Worm (Caenorhabditis elegans): ENCODE measurements around the gene T24B8.4.

T24B8.4 gene

DNA sequence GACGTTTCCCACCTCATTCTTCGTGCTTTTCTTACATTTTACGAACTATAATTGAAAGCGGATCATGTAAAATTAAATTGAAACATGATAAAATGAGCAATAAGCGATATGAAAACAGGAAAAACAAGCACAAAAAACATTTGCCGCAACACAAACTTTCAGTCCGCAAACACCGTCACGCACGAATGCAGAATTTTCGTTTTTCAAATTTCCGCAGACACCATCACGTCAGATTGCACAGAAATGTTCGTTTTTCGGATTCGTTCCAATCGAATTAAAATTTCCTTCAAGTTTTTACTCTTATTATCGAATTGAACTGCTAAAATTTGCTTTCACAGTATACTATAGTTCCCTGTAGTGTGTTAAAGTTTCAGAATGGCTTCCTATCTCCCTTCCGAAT is 16.0 kb downstream of the T24B8.4 start, which contains the start of gene chmp-7:
Gene chmp-7, plus strand, starts transcription at position 369 of the 400 bp plus-strand sequence.
- TF ChIP-seq unc-3 (GFP tag; conservative IDR thresholded peaks at IDR 0.05) (no peak), unc-3 (tag; optimal IDR thresholded peaks at IDR 0.05) (peak; percentile 9), ceh-2 (tag; optimal IDR thresholded peaks at IDR 0.05) (peak; percentile 0), ets-4 (tag; optimal IDR thresholded peaks at IDR 0.05) (no peak), ref-2 (tag; optimal IDR thresholded peaks at IDR 0.05) (peak; percentile 68), pat-9 (tag; optimal IDR thresholded peaks at IDR 0.05) (peak; percentile 48), pax-1 (tag; optimal IDR thresholded peaks at IDR 0.05) (peak; percentile 53), ceh-31 (tag; optimal IDR thresholded peaks at IDR 0.05) (peak; percentile 60), pag-3 (tag; optimal IDR thresholded peaks at IDR 0.05; ENCODE audit: borderline replicate concordance) (no peak), ceh-14 (tag; optimal IDR thresholded peaks at IDR 0.05) (peak; percentile 54), tbx-2 (tag; optimal IDR thresholded peaks at IDR 0.05) (peak; percentile 8), ceh-18 (tag; optimal IDR thresholded peaks at IDR 0.05) (peak; percentile 55), dve-1 (tag; optimal IDR thresholded peaks at IDR 0.05) (peak; percentile 22), ceh-6 (GFP tag; optimal IDR thresholded peaks at IDR 0.05) (no peak), rnt-1 (tag; optimal IDR thresholded peaks at IDR 0.05) (peak; percentile 64), ceh-30 (tag; optimal IDR thresholded peaks at IDR 0.05) (peak; percentile 89), unc-42 (tag; optimal IDR thresholded peaks at IDR 0.05) (peak; percentile 93), madf-2 (tag; optimal IDR thresholded peaks at IDR 0.05) (peak; percentile 52), unc-55 (GFP tag; optimal IDR thresholded peaks at IDR 0.05) (peak; percentile 87), odd-2 (tag; optimal IDR thresholded peaks at IDR 0.05) (no peak), dmd-4 (tag; optimal IDR thresholded peaks at IDR 0.05; ENCODE audit: borderline replicate concordance) (no peak), C08G9.2 (tag; optimal IDR thresholded peaks at IDR 0.05) (peak; percentile 34), nfya-1 (tag; optimal IDR thresholded peaks at IDR 0.05) (peak; percentile 70), unc-86 (tag; optimal IDR thresholded peaks at IDR 0.05) (peak; percentile 42), mec-3 (tag; optimal IDR thresholded peaks at IDR 0.05; ENCODE audit: borderline replicate concordance) (no peak), hlh-8 (tag; optimal IDR thresholded peaks at IDR 0.05) (no peak), ceh-45 (GFP tag; IDR thresholded peaks at IDR 0.05) (peak; percentile 49; the same call in 1 of the 2 replicates), ceh-19 (GFP tag; optimal IDR thresholded peaks at IDR 0.05) (peak; percentile 9), F13H6.1 (tag; optimal IDR thresholded peaks at IDR 0.05) (peak; percentile 2), ztf-16 (tag; optimal IDR thresholded peaks at IDR 0.05) (peak; percentile 59)

DNA sequence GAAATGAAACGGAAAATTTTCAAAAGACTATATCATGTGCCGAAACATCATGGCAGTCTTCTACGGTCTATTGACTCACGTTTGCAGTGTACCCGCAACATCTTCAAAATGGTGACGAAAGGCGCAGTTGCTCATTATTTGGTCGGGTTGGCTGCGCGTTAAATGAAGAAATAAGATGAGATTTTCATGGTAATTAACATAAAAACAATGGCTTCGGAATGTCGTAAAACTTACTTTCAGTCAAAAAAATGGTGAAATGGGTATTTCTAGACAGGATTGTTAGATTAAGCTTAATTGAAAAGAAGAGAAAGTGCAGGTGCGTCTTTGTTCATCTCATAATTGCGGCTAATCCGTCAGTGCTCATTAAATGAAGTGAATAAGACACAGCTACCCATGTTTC is 17.1 kb downstream of the T24B8.4 start, which contains the start of gene T24B8.7:
Gene T24B8.7, minus strand, starts transcription at position 101 of the 400 bp plus-strand sequence.
- TF ChIP-seq ceh-6 (GFP tag; optimal IDR thresholded peaks at IDR 0.05) (no peak), pqm-1 (tag; optimal IDR thresholded peaks at IDR 0.05) (no peak), ceh-31 (tag; optimal IDR thresholded peaks at IDR 0.05) (no peak), ceh-19 (GFP tag; optimal IDR thresholded peaks at IDR 0.05) (no peak), pha-4 (tag; optimal IDR thresholded peaks at IDR 0.05) (no peak), pax-1 (tag; optimal IDR thresholded peaks at IDR 0.05) (no peak), nfya-1 (tag; optimal IDR thresholded peaks at IDR 0.05) (no peak), ceh-9 (tag; optimal IDR thresholded peaks at IDR 0.05) (no peak), sox-2 (GFP tag; IDR thresholded peaks at IDR 0.05) (no peak), fkh-6 (tag; optimal IDR thresholded peaks at IDR 0.05) (no peak), pha-2 (tag; optimal IDR thresholded peaks at IDR 0.05) (no peak), sdc-2 (tag; optimal IDR thresholded peaks at IDR 0.05) (no peak), madf-2 (tag; optimal IDR thresholded peaks at IDR 0.05) (no peak), che-1 (tag; optimal IDR thresholded peaks at IDR 0.05) (no peak), elt-2 (tag; optimal IDR thresholded peaks at IDR 0.05) (no peak), sox-4 (tag; optimal IDR thresholded peaks at IDR 0.05) (no peak), eyg-1 (tag; optimal IDR thresholded peaks at IDR 0.05) (no peak), unc-55 (GFP tag; optimal IDR thresholded peaks at IDR 0.05) (no peak), unc-3 (GFP tag; conservative IDR thresholded peaks at IDR 0.05) (no peak), unc-3 (tag; optimal IDR thresholded peaks at IDR 0.05) (no peak)

Data from whole organism, late embryonic.